Worm (Caenorhabditis elegans) whole organism, L3 larva: ENCODE results near the gene des-2.

ENCODE experiments used
- aly-2 ChIP-seq: fragments of 150-350 bp; optimal IDR thresholded peaks from 2 replicates; lab custom pipeline; 2014; ENCODE audit warnings: missing biosample characterization, missing genetic modification characterization
- pha-4 ChIP-seq: fragments of 150-350 bp; optimal IDR thresholded peaks from 2 replicates; lab custom pipeline; 2014; ENCODE audit warnings: missing biosample characterization, missing genetic modification reagents, missing genetic modification characterization

DNA sequence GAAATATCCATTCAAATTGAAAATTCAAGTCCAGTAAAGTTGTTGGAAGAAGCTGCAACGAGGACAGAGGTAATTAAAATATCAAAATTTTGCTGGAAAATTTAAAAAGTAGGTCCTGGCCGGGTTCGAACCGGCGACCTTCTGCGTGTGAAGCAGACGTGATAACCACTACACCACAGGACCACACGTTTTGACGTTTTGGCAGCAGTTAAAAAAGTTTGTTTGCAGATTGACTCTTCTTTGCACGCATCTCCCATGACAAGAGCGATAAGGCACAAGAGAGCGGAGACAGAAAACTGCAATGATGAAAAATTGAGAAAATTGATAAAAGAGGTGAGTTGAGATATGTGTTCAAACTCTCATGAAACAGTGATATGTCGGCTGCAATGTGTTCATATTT is 9.4 kb downstream of the des-2 start:
- TF ChIP-seq pha-4, result no peak
- no peak for TF ChIP-seq aly-2 (tag; lab: Kevin White, UChicago)
